Fruit fly (Drosophila melanogaster) whole organism, embryonic: Measurements from ENCODE around the gene CG9173.

Source experiments
- Atf3 ChIP-seq: fragments of 200-800 bp; sonication (Bioruptor generic); optimal IDR thresholded peaks from 3 replicates; lab custom pipeline; 2016; ENCODE audit warnings: missing biosample characterization, missing genetic modification characterization
- CG10979 ChIP-seq: fragments of 200-800 bp; sonication (Bioruptor generic); optimal IDR thresholded peaks from 2 replicates; lab custom pipeline; 2018; ENCODE audit warnings: missing biosample characterization, mild to moderate bottlenecking, missing genetic modification characterization, moderate library complexity
- CG11695 ChIP-seq: fragments of 200-800 bp; sonication (Bioruptor generic); IDR thresholded peaks from 3 replicates; pipeline ENCODE4 v1.3.6; 2022; ENCODE audit warnings: missing biosample characterization, missing genetic modification characterization
- CG12391 ChIP-seq: fragments of 200-800 bp; sonication (Bioruptor generic); optimal IDR thresholded peaks from 3 replicates; lab custom pipeline; 2018; ENCODE audit warnings: missing biosample characterization, mild to moderate bottlenecking, missing genetic modification characterization, moderate library complexity
- CG14667 ChIP-seq: fragments of 200-800 bp; sonication (Bioruptor generic); IDR thresholded peaks from 2 replicates; pipeline ENCODE4 v1.3.6; 2022; ENCODE audit warnings: missing biosample characterization, missing genetic modification characterization
- CG17359 ChIP-seq: fragments of 200-800 bp; sonication (Bioruptor generic); optimal IDR thresholded peaks from 3 replicates; lab custom pipeline; 2018; ENCODE audit warnings: missing biosample characterization, mild to moderate bottlenecking, missing genetic modification characterization, moderate library complexity
- CG18476 ChIP-seq: fragments of 200-800 bp; sonication (Bioruptor generic); optimal IDR thresholded peaks from 2 replicates; lab custom pipeline; 2016; ENCODE audit warnings: missing biosample characterization, mild to moderate bottlenecking, missing genetic modification characterization
- CG2889 ChIP-seq: fragments of 200-800 bp; sonication (Bioruptor generic); IDR thresholded peaks from 3 replicates; pipeline ENCODE4 v1.3.6; 2022; ENCODE audit warnings: missing biosample characterization, missing genetic modification characterization
- CG30403 ChIP-seq: fragments of 200-800 bp; sonication (Bioruptor generic); optimal IDR thresholded peaks from 3 replicates; lab custom pipeline; 2016; ENCODE audit warnings: missing biosample characterization, missing genetic modification characterization
- CG30431 ChIP-seq: fragments of 200-800 bp; sonication (Bioruptor generic); optimal IDR thresholded peaks from 2 replicates; lab custom pipeline; 2017; ENCODE audit warnings: missing biosample characterization, missing genetic modification characterization
- CG34422 ChIP-seq: fragments of 200-800 bp; sonication (Bioruptor generic); IDR thresholded peaks from 3 replicates; pipeline ENCODE4 v1.3.6; 2022; ENCODE audit warnings: missing biosample characterization, missing genetic modification characterization
- CG4360 ChIP-seq: fragments of 200-800 bp; sonication (Bioruptor generic); IDR thresholded peaks from 2 replicates; pipeline ENCODE4 v1.3.6; 2022; ENCODE audit warnings: missing biosample characterization, missing genetic modification characterization
- CG6175 ChIP-seq: fragments of 200-800 bp; sonication (Bioruptor generic); IDR thresholded peaks from 3 replicates; pipeline ENCODE4 v1.3.6; 2022; ENCODE audit warnings: missing biosample characterization, missing genetic modification characterization
- CG7372 ChIP-seq: fragments of 200-800 bp; sonication (Bioruptor generic); IDR thresholded peaks from 2 replicates; pipeline ENCODE4 v1.3.6; 2022; ENCODE audit warnings: missing biosample characterization, missing genetic modification characterization
- CG8359 ChIP-seq: fragments of 200-800 bp; sonication (Bioruptor generic); optimal IDR thresholded peaks from 2 replicates; lab custom pipeline; 2017; ENCODE audit warnings: missing biosample characterization, mild to moderate bottlenecking, missing genetic modification characterization, borderline replicate concordance
- CG9437 ChIP-seq: fragments of 200-800 bp; sonication (Bioruptor generic); optimal IDR thresholded peaks from 2 replicates; lab custom pipeline; 2018; ENCODE audit warnings: missing biosample characterization, mild to moderate bottlenecking, missing genetic modification characterization
- HHEX ChIP-seq: fragments of 200-800 bp; sonication (Bioruptor generic); optimal IDR thresholded peaks from 3 replicates; lab custom pipeline; 2017; ENCODE audit warnings: missing biosample characterization, mild to moderate bottlenecking, missing genetic modification characterization, missing genetic modification reagents
- Hr3 ChIP-seq: fragments of 200-800 bp; sonication (Bioruptor generic); optimal IDR thresholded peaks from 3 replicates; lab custom pipeline; 2016; ENCODE audit warnings: missing biosample characterization, missing genetic modification characterization
- Max ChIP-seq: fragments of 200-800 bp; sonication (Bioruptor generic); optimal IDR thresholded peaks from 2 replicates; lab custom pipeline; 2016; ENCODE audit warnings: missing biosample characterization, mild to moderate bottlenecking, missing genetic modification characterization
- Meics ChIP-seq: fragments of 200-800 bp; sonication (Bioruptor generic); optimal IDR thresholded peaks from 2 replicates; lab custom pipeline; 2017; ENCODE audit warnings: missing biosample characterization, mild to moderate bottlenecking, missing genetic modification characterization
- Oli ChIP-seq: fragments of 200-800 bp; sonication (Bioruptor generic); optimal IDR thresholded peaks from 2 replicates; lab custom pipeline; 2018; ENCODE audit warnings: missing biosample characterization, mild to moderate bottlenecking, missing genetic modification characterization, moderate library complexity
- Ssrp ChIP-seq: fragments of 200-800 bp; sonication (Bioruptor generic); optimal IDR thresholded peaks from 2 replicates; lab custom pipeline; 2018; ENCODE audit warnings: missing biosample characterization, mild to moderate bottlenecking, missing genetic modification characterization, moderate library complexity
- al ChIP-seq: fragments of 200-800 bp; sonication (Bioruptor generic); IDR thresholded peaks from 2 replicates; pipeline ENCODE4 v1.3.6; 2022; ENCODE audit warnings: missing biosample characterization, missing genetic modification characterization
- chm ChIP-seq: fragments of 200-800 bp; sonication (Bioruptor generic); IDR thresholded peaks from 2 replicates; pipeline ENCODE4 v1.3.6; 2022; ENCODE audit warnings: missing biosample characterization, missing genetic modification characterization
- dysf ChIP-seq: fragments of 200-800 bp; sonication (Bioruptor generic); IDR thresholded peaks from 3 replicates; pipeline ENCODE4 v1.3.6; 2022; ENCODE audit warnings: missing biosample characterization, missing genetic modification characterization
- fu2 ChIP-seq: fragments of 200-800 bp; sonication (Bioruptor generic); optimal IDR thresholded peaks from 2 replicates; lab custom pipeline; 2016; ENCODE audit warnings: missing biosample characterization, missing genetic modification characterization
- gem ChIP-seq: fragments of 200-800 bp; sonication (Bioruptor generic); optimal IDR thresholded peaks from 2 replicates; lab custom pipeline; 2019; ENCODE audit warnings: missing biosample characterization, mild to moderate bottlenecking, missing genetic modification characterization, moderate library complexity
- grau ChIP-seq: fragments of 200-800 bp; optimal IDR thresholded peaks from 3 replicates; lab custom pipeline; 2019; ENCODE audit warnings: missing biosample characterization, mild to moderate bottlenecking, missing genetic modification characterization, moderate library complexity
- hbn ChIP-seq: fragments of 200-800 bp; sonication (Bioruptor generic); IDR thresholded peaks from 2 replicates; pipeline ENCODE4 v1.3.6; 2022; ENCODE audit warnings: missing biosample characterization, missing genetic modification characterization; ENCODE audit not compliant: partially characterized antibody
- jumu ChIP-seq: fragments of 200-800 bp; sonication (Bioruptor generic); optimal IDR thresholded peaks from 3 replicates; lab custom pipeline; 2016; ENCODE audit warnings: missing biosample characterization, missing genetic modification characterization
- kah ChIP-seq: fragments of 200-800 bp; sonication (Bioruptor generic); optimal IDR thresholded peaks from 2 replicates; lab custom pipeline; 2018; ENCODE audit warnings: missing biosample characterization, mild to moderate bottlenecking, missing genetic modification characterization
- lola ChIP-seq, 3 experiments: fragments of >200 bp in 2 of 3; fragments of 200-800 bp in 1 of 3; sonication (Bioruptor generic) in 1 of 3; optimal IDR thresholded peaks; 2 replicates each; lab custom pipeline; 2017 to 2019; ENCODE audit warnings: missing biosample characterization in 3 of 3, missing genetic modification characterization in 3 of 3, mild to moderate bottlenecking in 1 of 3, moderate library complexity in 1 of 3
- lov ChIP-seq, 2 experiments: fragments of 200-800 bp in 1 of 2; fragments of >200 bp in 1 of 2; sonication (Bioruptor generic) in 1 of 2; IDR thresholded peaks in 1 of 2; optimal IDR thresholded peaks in 1 of 2; 2 replicates in 1 of 2; 3 replicates in 1 of 2; pipeline versions ENCODE4 v1.3.6 to Lab custom; 2017 to 2022; ENCODE audit warnings: missing biosample characterization in 1 of 2, missing genetic modification characterization in 1 of 2
- nerfin-2 ChIP-seq: fragments of 200-800 bp; sonication (Bioruptor generic); IDR thresholded peaks from 2 replicates; pipeline ENCODE4 v1.3.6; 2022; ENCODE audit warnings: missing biosample characterization, missing genetic modification characterization; ENCODE audit not compliant: partially characterized antibody
- schlank ChIP-seq: fragments of 200-800 bp; sonication (Bioruptor generic); optimal IDR thresholded peaks from 2 replicates; lab custom pipeline; 2018; ENCODE audit warnings: missing biosample characterization, mild to moderate bottlenecking, missing genetic modification characterization
- sob ChIP-seq: fragments of 200-800 bp; sonication (Bioruptor generic); IDR thresholded peaks from 2 replicates; pipeline ENCODE4 v1.3.6; 2022; ENCODE audit warnings: missing biosample characterization, missing genetic modification characterization
- sqz ChIP-seq: fragments of 200-800 bp; sonication (Bioruptor generic); optimal IDR thresholded peaks from 3 replicates; lab custom pipeline; 2018; ENCODE audit warnings: missing biosample characterization, mild to moderate bottlenecking, missing genetic modification characterization
- sr ChIP-seq: fragments of 200-800 bp; sonication (Bioruptor generic); IDR thresholded peaks from 3 replicates; pipeline ENCODE4 v1.3.6; 2022; ENCODE audit warnings: missing biosample characterization, missing genetic modification characterization
- ttk ChIP-seq: fragments of 200-800 bp; sonication (Bioruptor generic); IDR thresholded peaks from 2 replicates; pipeline ENCODE4 v2.1.2; 2022; ENCODE audit warnings: missing biosample characterization, missing genetic modification characterization
- unpg ChIP-seq: fragments of 200-800 bp; sonication (Bioruptor generic); optimal IDR thresholded peaks from 3 replicates; lab custom pipeline; 2018; ENCODE audit warnings: missing biosample characterization, mild to moderate bottlenecking, missing genetic modification characterization, moderate library complexity
- vnd ChIP-seq: fragments of 200-800 bp; sonication (Bioruptor generic); IDR thresholded peaks from 3 replicates; pipeline ENCODE4 v1.3.6; 2022; ENCODE audit warnings: missing biosample characterization, missing genetic modification characterization; ENCODE audit not compliant: partially characterized antibody
- wor ChIP-seq: fragments of 200-800 bp; sonication (Bioruptor generic); IDR thresholded peaks from 2 replicates; pipeline ENCODE4 v1.3.6; 2022; ENCODE audit warnings: missing biosample characterization, missing genetic modification characterization

CG9173 gene

dm6 chr3L:1464465-1464864 is 41.2 kb upstream of the CG9173 start (continued):
- TF ChIP-seq gem (tag; lab: Kevin White, UChicago) (peak; percentile 59), CG6175 (GFP tag; lab: Robert Waterston, UW) (no peak), lola (GFP tag; optimal IDR thresholded peaks at IDR 0.05; lab: Kevin White, UChicago) (peak in 1 of 3 experiments; percentile 43), chm (GFP tag; lab: Robert Waterston, UW) (peak; percentile 40; the same call in 1 of the 2 replicates), nerfin-2 (no peak), fu2 (no peak), Max (no peak), CG4360 (0 out of 2 replicates have a peak, but pooled peaks have one; percentile 29), hbn (GFP tag; lab: Robert Waterston, UW) (no peak), vnd (GFP tag; lab: Robert Waterston, UW) (no peak), CG9437 (GFP tag; lab: Kevin White, UChicago) (peak; percentile 9), CG8359 (GFP tag; lab: Kevin White, UChicago) (no peak), dysf (GFP tag; lab: Robert Waterston, UW) (peak; percentile 22; the same call in 1 of the 3 replicates), HHEX (GFP tag; lab: Kevin White, UChicago) (no peak), CG18476 (GFP tag; lab: Kevin White, UChicago) (peak; percentile 8), CG30431 (GFP tag; lab: Kevin White, UChicago) (peak; percentile 37), grau (tag; lab: Kevin White, UChicago) (peak; percentile 4), kah (GFP tag; lab: Kevin White, UChicago) (no peak), CG10979 (tag; lab: Kevin White, UChicago) (peak; percentile 54), Ssrp (peak; percentile 62), schlank (no peak), Atf3 (GFP tag; lab: Kevin White, UChicago) (no peak), CG30403 (GFP tag; lab: Kevin White, UChicago) (peak; percentile 25), Hr3 (GFP tag; lab: Kevin White, UChicago) (peak; percentile 41), CG2889 (0 out of 3 replicates have a peak, but pooled peaks have one; percentile 34), sob (GFP tag; lab: Robert Waterston, UW) (peak; percentile 34; the same call in 1 of the 2 replicates), ttk (GFP tag; lab: Robert Waterston, UW) (peak; percentile 44; the same call in 1 of the 2 replicates), lov (optimal IDR thresholded peaks at IDR 0.05; lab: Kevin White, UChicago) (no peak), lov (GFP tag; IDR thresholded peaks at IDR 0.05; lab: Robert Waterston, UW) (no peak), Meics (GFP tag; lab: Kevin White, UChicago) (no peak), CG7372 (GFP tag; lab: Robert Waterston, UW) (peak; percentile 32; the same call in 1 of the 2 replicates), Oli (peak; percentile 45), CG34422 (GFP tag; lab: Robert Waterston, UW) (0 out of 3 replicates have a peak, but pooled peaks have one; percentile 41), wor (no peak), unpg (peak; percentile 38), sr (peak; percentile 76), CG17359 (tag; lab: Kevin White, UChicago) (peak; percentile 44), sqz (GFP tag; lab: Kevin White, UChicago) (peak; percentile 35), jumu (GFP tag; lab: Kevin White, UChicago) (no peak), al (GFP tag; lab: Robert Waterston, UW) (no peak), CG14667 (GFP tag; lab: Robert Waterston, UW) (no peak), CG11695 (GFP tag; lab: Robert Waterston, UW) (0 out of 3 replicates have a peak, but pooled peaks have one; percentile 29), CG12391 (tag; lab: Kevin White, UChicago) (peak; percentile 40)
